Worm (Caenorhabditis elegans): Measurements from ENCODE around the gene srx-28.

srx-28 gene

DNA sequence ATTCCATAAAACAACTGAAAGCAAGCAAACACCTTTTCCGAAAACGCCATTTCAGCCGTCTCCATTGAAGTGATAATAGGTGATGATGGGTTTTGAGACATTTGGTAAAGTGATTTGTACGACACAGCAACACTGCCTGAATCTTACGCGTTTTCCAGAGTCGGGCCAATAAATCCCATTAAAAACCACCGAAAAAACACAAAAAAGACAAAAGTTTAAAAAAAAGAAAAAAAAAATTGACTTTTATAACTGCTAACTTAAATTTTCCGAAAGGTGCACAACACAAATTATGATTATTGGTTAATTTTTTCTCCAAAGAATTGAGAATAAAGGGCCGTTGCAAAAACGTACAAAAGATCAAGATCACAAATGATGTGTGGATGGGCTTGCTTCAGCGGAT lies 22.7 kb downstream of the srx-28 start, which contains the start of gene srg-57:
Gene srg-57, minus strand, starts transcription at position 101 of the 400 bp plus-strand sequence.
- no peak for TF ChIP-seq fkh-10 (GFP tag; optimal IDR thresholded peaks at IDR 0.05)
- peak in 1 of 2 experiments; percentile 55 for TF ChIP-seq unc-62 (GFP tag; optimal IDR thresholded peaks at IDR 0.05 in 1 of 2)
- TF ChIP-seq unc-62 (tag; optimal IDR thresholded peaks at IDR 0.05) = no peak

DNA sequence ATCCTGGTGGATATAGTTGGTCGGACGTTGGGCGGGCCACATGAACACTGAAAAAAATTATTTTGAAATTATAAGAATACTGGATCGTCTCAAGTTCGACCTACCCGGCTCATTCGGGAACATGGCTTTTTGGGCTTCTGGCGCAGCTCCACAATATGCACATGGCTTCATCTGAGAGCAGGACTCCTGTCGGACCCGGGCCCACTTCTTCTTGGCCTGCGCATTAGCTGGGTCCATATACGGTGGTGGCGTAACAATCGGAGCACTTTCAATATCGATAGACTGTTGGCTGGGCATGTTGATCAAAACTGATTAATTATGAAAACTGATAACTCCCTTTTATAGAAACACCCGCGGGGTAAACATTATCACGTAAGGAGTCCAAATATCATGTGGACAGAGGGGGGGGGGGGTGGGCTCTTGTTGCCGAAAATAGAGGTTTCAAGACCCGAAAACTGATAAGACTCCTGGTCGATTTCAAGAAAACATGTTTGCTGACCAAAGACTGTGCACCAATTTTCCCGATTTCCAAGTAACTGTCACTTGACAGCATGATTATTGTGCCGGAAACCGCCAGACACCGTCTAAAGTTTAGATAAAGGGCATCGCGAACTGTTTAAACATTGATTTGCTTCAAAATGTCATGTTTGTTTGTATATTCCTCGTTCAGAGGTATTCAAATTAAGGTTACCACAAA lies 26.1 kb downstream of the srx-28 start, which contains the start of gene dod-3:
Gene dod-3, minus strand, starts transcription at position 315 of the 697 bp plus-strand sequence.
- no peak for TF ChIP-seq jun-1 (tag; optimal IDR thresholded peaks at IDR 0.05)
- no peak for TF ChIP-seq F44E2.7 (GFP tag; IDR thresholded peaks at IDR 0.05)
- no peak for TF ChIP-seq lin-39 (tag; optimal IDR thresholded peaks at IDR 0.05)
- TF ChIP-seq ceh-62 (tag; optimal IDR thresholded peaks at IDR 0.05) = no peak
- TF ChIP-seq lir-3 (tag; optimal IDR thresholded peaks at IDR 0.05) = no peak
- TF ChIP-seq nhr-11 (tag; optimal IDR thresholded peaks at IDR 0.05) = no peak
- peak in 1 of 2 experiments; percentile 48 for TF ChIP-seq daf-16 (GFP tag; optimal IDR thresholded peaks at IDR 0.05)
- peak; percentile 92 for TF ChIP-seq daf-16 (tag; optimal IDR thresholded peaks at IDR 0.05)
- no peak for TF ChIP-seq egl-27 (tag; optimal IDR thresholded peaks at IDR 0.05)
- peak; percentile 2 for TF ChIP-seq nhr-10 (tag; optimal IDR thresholded peaks at IDR 0.05)
- no peak for TF ChIP-seq egl-43 (GFP tag; IDR thresholded peaks at IDR 0.05)
- TF ChIP-seq nhr-48 (tag; optimal IDR thresholded peaks at IDR 0.05) = peak; percentile 46
- no peak for TF ChIP-seq ceh-32 (tag; optimal IDR thresholded peaks at IDR 0.05; ENCODE audit: poor library complexity)
- no peak for TF ChIP-seq snpc-1.2 (GFP tag; IDR thresholded peaks at IDR 0.05)
- no peak for TF ChIP-seq ZK337.2 (GFP tag; IDR thresholded peaks at IDR 0.05)
- TF ChIP-seq F26F4.8 (GFP tag; conservative IDR thresholded peaks at IDR 0.05) = no peak
- no peak for TF ChIP-seq unc-39 (tag; optimal IDR thresholded peaks at IDR 0.05)
- TF ChIP-seq php-3 (GFP tag; IDR thresholded peaks at IDR 0.05) = peak; percentile 21; the same call in 1 of the 2 replicates
- TF ChIP-seq hmg-1.1 (GFP tag; IDR thresholded peaks at IDR 0.05) = no peak
- no peak for TF ChIP-seq saeg-2 (GFP tag; IDR thresholded peaks at IDR 0.05)
- no peak for TF ChIP-seq mxl-2 (GFP tag; conservative IDR thresholded peaks at IDR 0.05)
- no peak for TF ChIP-seq mxl-3 (GFP tag; optimal IDR thresholded peaks at IDR 0.05)
- peak in 1 of 2 experiments; percentile 89 for TF ChIP-seq hif-1 (tag; optimal IDR thresholded peaks at IDR 0.05)
- no peak for TF ChIP-seq Y105C5A.15 (GFP tag; IDR thresholded peaks at IDR 0.05)
- TF ChIP-seq dpl-1 (GFP tag; optimal IDR thresholded peaks at IDR 0.05) = no peak
- peak; percentile 59 for TF ChIP-seq dve-1 (tag; optimal IDR thresholded peaks at IDR 0.05; ENCODE audit: insufficient read depth)
- TF ChIP-seq lim-7 (GFP tag; IDR thresholded peaks at IDR 0.05) = no peak
- no peak for TF ChIP-seq ZK546.5 (tag; optimal IDR thresholded peaks at IDR 0.05)
- TF ChIP-seq mes-2 (tag; optimal IDR thresholded peaks at IDR 0.05; ENCODE audit: poor library complexity, severe bottlenecking) = no peak
- no peak for TF ChIP-seq hlh-30 (tag; optimal IDR thresholded peaks at IDR 0.05; ENCODE audit: insufficient read depth)
- no peak for TF ChIP-seq snpc-4 (tag; optimal IDR thresholded peaks at IDR 0.05)
- no peak for TF ChIP-seq zip-11 (GFP tag; IDR thresholded peaks at IDR 0.05)
- no peak for TF ChIP-seq aly-2 (tag; optimal IDR thresholded peaks at IDR 0.05)
- TF ChIP-seq tag-97 (GFP tag; IDR thresholded peaks at IDR 0.05) = no peak
- no peak for TF ChIP-seq nhr-111 (GFP tag; optimal IDR thresholded peaks at IDR 0.05)
- TF ChIP-seq zip-2 (tag; optimal IDR thresholded peaks at IDR 0.05) = no peak
- peak; percentile 74 for TF ChIP-seq ama-1 (optimal IDR thresholded peaks at IDR 0.05)
- peak; percentile 78 for TF ChIP-seq lin-1 (GFP tag; IDR thresholded peaks at IDR 0.05)
- peak; percentile 32 for TF ChIP-seq nhr-77 (tag; optimal IDR thresholded peaks at IDR 0.05)
- no peak for TF ChIP-seq D1046.2 (GFP tag; IDR thresholded peaks at IDR 0.05)
- no peak for TF ChIP-seq ceh-44 (GFP tag; IDR thresholded peaks at IDR 0.05)
- no peak for TF ChIP-seq unc-130 (GFP tag; optimal IDR thresholded peaks at IDR 0.05)
- no peak for TF ChIP-seq nhr-76 (tag; optimal IDR thresholded peaks at IDR 0.05)
- TF ChIP-seq spr-3 (GFP tag; optimal IDR thresholded peaks at IDR 0.05) = no peak
- TF ChIP-seq daf-8 (GFP tag; IDR thresholded peaks at IDR 0.05) = no peak
- TF ChIP-seq ceh-28 (tag; optimal IDR thresholded peaks at IDR 0.05) = no peak
- no peak for TF ChIP-seq Y5F2A.4 (GFP tag; optimal IDR thresholded peaks at IDR 0.05)
